Worm (Caenorhabditis elegans): ENCODE measurements around the gene F13A2.2.
"Not testable (repeated sequence)": the region's sequence is repeated elsewhere in the genome, so short reads cannot be mapped to it uniquely, and the experiment has no call there.

DNA sequence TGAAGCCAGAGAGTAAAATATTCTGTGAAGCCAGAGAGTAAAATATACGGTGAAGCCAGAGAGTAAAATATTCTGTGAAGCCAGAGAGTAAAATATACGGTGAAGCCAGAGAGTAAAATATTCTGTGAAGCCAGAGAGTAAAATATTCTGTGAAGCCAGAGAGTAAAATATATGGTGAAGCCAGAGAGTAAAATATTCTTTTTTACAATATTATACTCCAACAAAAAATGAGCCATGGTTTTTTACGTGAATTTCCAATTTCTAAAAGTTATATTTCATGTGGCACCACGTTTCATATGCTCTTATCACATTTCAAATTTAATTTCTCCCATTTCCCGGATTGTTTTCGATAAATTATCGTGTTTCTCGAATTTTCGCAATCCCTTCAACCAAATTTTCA lies 47.9 kb downstream of the F13A2.2 start, which contains the start of gene irld-1:
- not testable (repeated sequence) for TF ChIP-seq lin-35 (GFP tag; optimal IDR thresholded peaks at IDR 0.05); lag-1 (GFP tag; IDR thresholded peaks at IDR 0.05); nfyb-1 (GFP tag; IDR thresholded peaks at IDR 0.05); gei-17 (GFP tag; optimal IDR thresholded peaks at IDR 0.05); ceh-40 (GFP tag; IDR thresholded peaks at IDR 0.05); ccch-3 (GFP tag; optimal IDR thresholded peaks at IDR 0.05); B0261.1 (tag; optimal IDR thresholded peaks at IDR 0.05); akir-1 (GFP tag; optimal IDR thresholded peaks at IDR 0.05); F23B12.7 (tag; optimal IDR thresholded peaks at IDR 0.05; ENCODE audit: insufficient read depth); nhr-80 (tag; optimal IDR thresholded peaks at IDR 0.05)

Measured in whole organism, young adult.